Worm (Caenorhabditis elegans) whole organism, L1 larva: Measurements from ENCODE around the gene nlp-36.

Source experiments
- blmp-1 ChIP-seq: fragments of 150-350 bp; optimal IDR thresholded peaks from 2 replicates; lab custom pipeline; 2014; ENCODE audit warnings: missing biosample characterization, missing genetic modification characterization
- egl-27 ChIP-seq, 2 experiments: fragments of 150-350 bp in 1 of 2; sonication (generic microtip); optimal IDR thresholded peaks; 3 replicates each; lab custom pipeline; 2017 to 2018; ENCODE audit warnings: missing biosample characterization in 2 of 2, missing genetic modification characterization in 2 of 2, missing genetic modification reagents in 2 of 2
- lin-35 ChIP-seq, 2 experiments: fragments of 150-350 bp; optimal IDR thresholded peaks; 2 replicates each; lab custom pipeline; 2014; ENCODE audit warnings: missing biosample characterization in 2 of 2, missing genetic modification characterization in 2 of 2, missing genetic modification reagents in 2 of 2
- lin-39 ChIP-seq: fragments of 150-350 bp; optimal IDR thresholded peaks from 2 replicates; lab custom pipeline; 2014; ENCODE audit warnings: missing biosample characterization, missing genetic modification reagents, missing genetic modification characterization
- nhr-77 ChIP-seq: fragments of 150-350 bp; optimal IDR thresholded peaks from 2 replicates; lab custom pipeline; 2014; ENCODE audit warnings: missing biosample characterization, missing genetic modification characterization
- swsn-7 ChIP-seq: sonication (generic microtip); optimal IDR thresholded peaks from 2 replicates; lab custom pipeline; 2016; ENCODE audit warnings: missing genetic modification characterization, missing compliant biosample characterization

ce11 chrIII:9521410-9522090 lies 33.0 kb downstream of the nlp-36 start, which contains the start of the genes clu-1 and prp-40:
- TF ChIP-seq swsn-7 (tag; lab: Kevin White, UChicago) (peak; percentile 91), lin-35 (GFP tag; optimal IDR thresholded peaks at IDR 0.05; lab: Kevin White, UChicago) (peak; percentile 90 to 93), blmp-1 (no peak), lin-39 (tag; lab: Kevin White, UChicago) (peak; percentile 65), nhr-77 (tag; lab: Kevin White, UChicago) (peak; percentile 81), egl-27 (tag; optimal IDR thresholded peaks at IDR 0.05; lab: Kevin White, UChicago) (no peak)
